Fruit fly (Drosophila melanogaster): Measurements from ENCODE around the gene CG31029.

dm6 chr3R:30110959-30111358 lies 21.2 kb downstream of the CG31029 start:
- TF ChIP-seq cic (GFP tag; optimal IDR thresholded peaks at IDR 0.05) (no peak), cnc (optimal IDR thresholded peaks at IDR 0.05) (no peak), Hr96 (GFP tag; optimal IDR thresholded peaks at IDR 0.05) (no peak), CG14711 (tag; optimal IDR thresholded peaks at IDR 0.05) (no peak), ovo (GFP tag; optimal IDR thresholded peaks at IDR 0.05) (no peak)

Measured in whole organism, adult.